Fruit fly (Drosophila melanogaster) Kc167 (cell line): ENCODE data around the gene Ocho.

Source experiments
- Myc ChIP-seq: fragments of >200 bp; optimal IDR thresholded peaks from 2 replicates; lab custom pipeline; 2017; ENCODE audit warnings: missing external identifiers
- Sin3A ChIP-seq: fragments of >200 bp; optimal IDR thresholded peaks from 2 replicates; lab custom pipeline; 2018; ENCODE audit warnings: missing external identifiers
- h ChIP-seq: fragments of >200 bp; optimal IDR thresholded peaks from 3 replicates; lab custom pipeline; 2018; ENCODE audit warnings: missing external identifiers
- insv ChIP-seq: fragments of >200 bp; optimal IDR thresholded peaks from 3 replicates; lab custom pipeline; 2018; ENCODE audit warnings: missing external identifiers
- psq ChIP-seq: fragments of >200 bp; optimal IDR thresholded peaks from 2 replicates; lab custom pipeline; 2017; ENCODE audit warnings: missing external identifiers
- ttk ChIP-seq: sonication (Bioruptor generic); optimal IDR thresholded peaks from 2 replicates; lab custom pipeline; 2017; ENCODE audit warnings: missing external identifiers

- TF ChIP-seq Sin3A (lab: Kevin White, UChicago) (no peak), insv (lab: Kevin White, UChicago) (no peak), h (lab: Kevin White, UChicago) (no peak), psq (no peak), ttk (lab: Kevin White, UChicago) (no peak), Myc (lab: Kevin White, UChicago) (no peak)
These were observed 9.8 kb upstream of the Ocho start for dm6 chr3L:14964862-14965261.
